Worm (Caenorhabditis elegans) whole organism, early embryonic: ENCODE measurements around the gene acs-6.

Source experiments
- B0310.2 ChIP-seq: sonication (generic microtip); optimal IDR thresholded peaks from 2 replicates; lab custom pipeline; 2016; ENCODE audit warnings: mild to moderate bottlenecking, missing genetic modification characterization, missing compliant biosample characterization
- F13C5.2 ChIP-seq: sonication (generic microtip); optimal IDR thresholded peaks from 2 replicates; lab custom pipeline; 2017; ENCODE audit warnings: mild to moderate bottlenecking, missing genetic modification characterization, inconsistent platforms, missing compliant biosample characterization
- aly-1 ChIP-seq: sonication (generic microtip); optimal IDR thresholded peaks from 2 replicates; lab custom pipeline; 2016; ENCODE audit warnings: missing genetic modification characterization, missing compliant biosample characterization
- ama-1 ChIP-seq: fragments of 150-350 bp; optimal IDR thresholded peaks from 2 replicates; lab custom pipeline; 2014
- ceh-13 ChIP-seq: fragments of 200-800 bp; sonication (Bioruptor generic); optimal IDR thresholded peaks from 2 replicates; lab custom pipeline; 2018; ENCODE audit warnings: mild to moderate bottlenecking, missing genetic modification characterization, missing compliant biosample characterization
- ceh-36 ChIP-seq: sonication (generic microtip); optimal IDR thresholded peaks from 2 replicates; lab custom pipeline; 2016; ENCODE audit warnings: missing genetic modification characterization, inconsistent platforms, missing compliant biosample characterization
- flt-1 ChIP-seq: fragments of 200-800 bp; sonication (Bioruptor generic); IDR thresholded peaks from 2 replicates; pipeline ENCODE4 v1.3.6; 2022; ENCODE audit warnings: missing genetic modification characterization, missing compliant biosample characterization
- hmg-4 ChIP-seq: fragments of 200-800 bp; sonication (Bioruptor generic); optimal IDR thresholded peaks from 2 replicates; lab custom pipeline; 2018; ENCODE audit warnings: mild to moderate bottlenecking, missing genetic modification characterization, missing compliant biosample characterization
- hnd-1 ChIP-seq: sonication (generic microtip); optimal IDR thresholded peaks from 2 replicates; lab custom pipeline; 2016; ENCODE audit warnings: missing genetic modification characterization, missing compliant biosample characterization
- pes-1 ChIP-seq: fragments of 200-800 bp; sonication (Bioruptor generic); IDR thresholded peaks from 2 replicates; pipeline ENCODE4 v1.3.6; 2022; ENCODE audit warnings: missing genetic modification reagents, missing genetic modification characterization, missing compliant biosample characterization
- scrt-1 ChIP-seq: fragments of 200-800 bp; sonication (Bioruptor generic); IDR thresholded peaks from 2 replicates; pipeline ENCODE4 v1.3.6; 2022; ENCODE audit warnings: missing genetic modification characterization, missing compliant biosample characterization
- sea-1 ChIP-seq: fragments of 200-800 bp; sonication (Bioruptor generic); conservative IDR thresholded peaks from 2 replicates; pipeline ENCODE4 v1.3.6; 2022; ENCODE audit warnings: missing genetic modification characterization, missing compliant biosample characterization
- tbx-11 ChIP-seq: fragments of 200-800 bp; sonication (Bioruptor generic); IDR thresholded peaks from 2 replicates; pipeline ENCODE4 v1.3.6; 2022; ENCODE audit warnings: missing genetic modification characterization, missing compliant biosample characterization
- tra-4 ChIP-seq: sonication (generic microtip); optimal IDR thresholded peaks from 2 replicates; lab custom pipeline; 2017; ENCODE audit warnings: missing genetic modification characterization, missing compliant biosample characterization

- TF ChIP-seq ceh-36 (tag; lab: Kevin White, UChicago) (no peak), ama-1 (lab: Kevin White, UChicago) (no peak), F13C5.2 (tag; lab: Kevin White, UChicago) (no peak), pes-1 (no peak), flt-1 (GFP tag; lab: Robert Waterston, UW) (no peak), tra-4 (no peak), hmg-4 (GFP tag; lab: Kevin White, UChicago) (no peak), tbx-11 (GFP tag; lab: Robert Waterston, UW) (no peak), ceh-13 (GFP tag; lab: Kevin White, UChicago) (no peak), hnd-1 (tag; lab: Kevin White, UChicago) (no peak), scrt-1 (GFP tag; lab: Robert Waterston, UW) (no peak), sea-1 (no peak), B0310.2 (no peak), aly-1 (tag; lab: Kevin White, UChicago) (no peak)
Measured at ce11 chrII:7090085-7090484, 28.3 kb downstream of the acs-6 start.
